Worm (Caenorhabditis elegans): ENCODE results near the gene Y46E12A.3.

Y46E12A.3 gene

DNA sequence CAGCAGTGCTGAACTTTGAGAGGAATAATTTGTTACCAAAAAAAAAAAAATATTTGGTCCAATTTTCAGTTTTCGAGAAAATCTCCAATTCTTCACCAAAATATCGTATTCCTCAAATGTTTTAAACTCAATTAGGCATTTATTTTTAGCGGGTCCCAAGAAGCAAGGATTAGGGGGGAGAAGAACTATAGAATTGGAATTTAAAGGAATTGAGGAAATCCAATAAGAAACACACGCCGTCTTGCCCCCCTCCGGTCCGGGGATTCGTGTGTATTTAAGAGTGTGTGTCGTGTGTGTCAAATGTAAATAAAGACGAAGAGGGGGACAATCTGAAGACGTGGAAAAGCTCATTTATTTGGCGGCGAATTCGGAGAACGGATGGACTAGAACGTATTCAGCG, 21.3 kb downstream of the Y46E12A.3 start:
- peak in 1 of 2 experiments; percentile 6 for TF ChIP-seq unc-62 (GFP tag; optimal IDR thresholded peaks at IDR 0.05 in 1 of 2)
- no peak for TF ChIP-seq unc-62 (tag; optimal IDR thresholded peaks at IDR 0.05)
- TF ChIP-seq pha-4 (GFP tag; IDR thresholded peaks at IDR 0.05), result no peak
- no peak for TF ChIP-seq pha-4 (tag; optimal IDR thresholded peaks at IDR 0.05)
- peak; percentile 31 for TF ChIP-seq fkh-10 (GFP tag; optimal IDR thresholded peaks at IDR 0.05)
- no peak for TF ChIP-seq lin-38 (GFP tag; IDR thresholded peaks at IDR 0.05)
- TF ChIP-seq lin-29 (GFP tag; IDR thresholded peaks at IDR 0.05), result no peak

DNA sequence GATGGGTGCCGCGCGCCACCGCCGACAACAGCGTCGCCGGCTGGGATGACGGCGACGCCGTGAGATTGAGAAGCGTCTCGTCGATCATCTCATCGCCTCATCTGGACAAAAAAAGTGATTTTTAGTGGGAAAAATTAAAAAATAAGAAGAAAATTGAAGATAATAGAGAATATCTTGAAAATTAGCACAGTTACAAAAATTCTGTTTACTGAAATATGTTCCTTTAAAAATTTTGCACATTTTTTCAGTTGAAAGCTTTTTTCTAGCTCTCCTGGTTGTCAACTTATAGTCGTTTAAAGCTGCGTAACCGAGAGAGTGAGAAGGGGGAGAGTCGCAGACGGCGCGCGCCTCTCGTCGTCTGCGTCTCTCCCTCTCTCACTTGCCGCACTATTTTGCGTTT, 21.7 kb downstream of the Y46E12A.3 start, which contains the start of gene ser-4:
Gene ser-4 (minus strand): TSS at position 101 of the 400 bp plus-strand sequence.
- TF ChIP-seq set-16 (GFP tag; IDR thresholded peaks at IDR 0.05), result peak; percentile 28; the same call in 1 of the 2 replicates
- TF ChIP-seq nhr-25 (tag; optimal IDR thresholded peaks at IDR 0.05; ENCODE audit: borderline replicate concordance, insufficient read depth), result no peak

- TF ChIP-seq egl-43 (GFP tag; IDR thresholded peaks at IDR 0.05) (no peak), nhr-48 (tag; optimal IDR thresholded peaks at IDR 0.05) (no peak), dmd-8 (GFP tag; IDR thresholded peaks at IDR 0.05) (no peak), zfp-3 (GFP tag; conservative IDR thresholded peaks at IDR 0.05) (no peak), aha-1 (tag) (peak; percentile 70), Y48G9A.11 (GFP tag; IDR thresholded peaks at IDR 0.05) (no peak), fkh-10 (GFP tag; optimal IDR thresholded peaks at IDR 0.05) (peak; percentile 80), vab-7 (GFP tag; IDR thresholded peaks at IDR 0.05) (no peak), cey-2 (tag; optimal IDR thresholded peaks at IDR 0.05; ENCODE audit: borderline replicate concordance, insufficient read depth) (no peak), php-3 (GFP tag; IDR thresholded peaks at IDR 0.05) (no peak), lin-15B (tag; optimal IDR thresholded peaks at IDR 0.05) (no peak), mes-2 (tag; optimal IDR thresholded peaks at IDR 0.05; ENCODE audit: poor library complexity, severe bottlenecking) (no peak), ces-1 (GFP tag; optimal IDR thresholded peaks at IDR 0.05) (peak; percentile 80), Y75B8A.6 (GFP tag; IDR thresholded peaks at IDR 0.05) (no peak), zip-2 (tag; optimal IDR thresholded peaks at IDR 0.05) (no peak), nhr-237 (tag; optimal IDR thresholded peaks at IDR 0.05) (no peak), nhr-41 (GFP tag; IDR thresholded peaks at IDR 0.05) (no peak), ZK337.2 (GFP tag; IDR thresholded peaks at IDR 0.05) (no peak), F49E8.2 (tag; optimal IDR thresholded peaks at IDR 0.05; ENCODE audit: borderline replicate concordance) (no peak), T20F7.1 (GFP tag; optimal IDR thresholded peaks at IDR 0.05) (no peak), daf-8 (GFP tag; IDR thresholded peaks at IDR 0.05) (no peak), F10B5.3 (tag; optimal IDR thresholded peaks at IDR 0.05) (no peak), nhr-76 (tag; optimal IDR thresholded peaks at IDR 0.05) (no peak), madf-5 (GFP tag; IDR thresholded peaks at IDR 0.05) (no peak), hif-1 (tag; optimal IDR thresholded peaks at IDR 0.05) (no peak), lin-39 (tag; optimal IDR thresholded peaks at IDR 0.05) (no peak), lin-1 (GFP tag; IDR thresholded peaks at IDR 0.05) (no peak)
Measured at ce11 chrIII:1731850-1732249, 22.9 kb downstream of the Y46E12A.3 start.

DNA sequence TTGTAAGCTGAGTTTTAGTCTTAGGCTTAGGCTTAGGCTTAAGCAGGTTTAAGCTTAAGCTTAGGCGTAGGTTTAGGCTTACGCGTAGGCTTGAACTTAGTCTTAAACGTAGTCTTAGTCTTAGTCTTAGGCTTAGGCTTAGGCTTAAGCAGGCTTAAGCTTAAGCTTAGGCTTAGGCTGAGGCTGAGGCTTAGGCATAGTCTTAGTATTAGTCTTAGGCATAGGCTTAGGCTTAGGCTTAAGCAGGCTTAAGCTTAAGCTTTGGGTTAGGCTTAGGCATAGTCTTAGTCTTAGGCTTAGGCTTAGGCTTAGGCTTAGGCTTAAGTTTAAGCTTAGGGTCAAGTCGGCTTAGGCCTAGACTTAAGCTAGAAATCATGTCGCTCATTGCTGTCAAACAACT, 35.9 kb downstream of the Y46E12A.3 start:
- TF ChIP-seq ceh-82 (tag; optimal IDR thresholded peaks at IDR 0.05) (no peak), unc-130 (GFP tag; optimal IDR thresholded peaks at IDR 0.05) (no peak), T26A8.4 (GFP tag; IDR thresholded peaks at IDR 0.05) (no peak), hif-1 (tag; optimal IDR thresholded peaks at IDR 0.05) (no peak)
